Fruit fly (Drosophila melanogaster) whole organism, pupa: ENCODE results near the gene CG46313.

Experiments used
- CG10348 ChIP-seq: fragments of 200-800 bp; sonication (Bioruptor generic); IDR thresholded peaks from 2 replicates; pipeline ENCODE4 v1.3.6; 2022; ENCODE audit warnings: missing biosample characterization, missing genetic modification characterization
- CG12605 ChIP-seq: fragments of 200-800 bp; sonication (Bioruptor generic); IDR thresholded peaks from 2 replicates; pipeline ENCODE4 v1.3.6; 2022; ENCODE audit warnings: missing biosample characterization, missing genetic modification characterization
- CG13204 ChIP-seq: fragments of 200-800 bp; sonication (Bioruptor generic); optimal IDR thresholded peaks from 2 replicates; lab custom pipeline; 2018; ENCODE audit warnings: missing biosample characterization, mild to moderate bottlenecking, missing genetic modification characterization, moderate library complexity
- CG14655 ChIP-seq: fragments of 200-800 bp; sonication (Bioruptor generic); optimal IDR thresholded peaks from 3 replicates; lab custom pipeline; 2017; ENCODE audit warnings: mild to moderate bottlenecking, missing biosample characterization, missing genetic modification reagents, missing genetic modification characterization
- CG15710 ChIP-seq: fragments of 200-800 bp; sonication (Bioruptor generic); optimal IDR thresholded peaks from 2 replicates; lab custom pipeline; 2018; ENCODE audit warnings: missing biosample characterization, mild to moderate bottlenecking, missing genetic modification characterization, moderate library complexity
- CG17806 ChIP-seq: fragments of 200-800 bp; sonication (Bioruptor generic); optimal IDR thresholded peaks from 2 replicates; lab custom pipeline; 2018; ENCODE audit warnings: missing biosample characterization, mild to moderate bottlenecking, missing genetic modification characterization, moderate library complexity
- CG32121 ChIP-seq: fragments of 200-800 bp; sonication (Bioruptor generic); IDR thresholded peaks from 2 replicates; pipeline ENCODE4 v1.3.6; 2022; ENCODE audit warnings: missing biosample characterization, missing genetic modification characterization
- CG34367 ChIP-seq: fragments of 200-800 bp; sonication (Bioruptor generic); optimal IDR thresholded peaks from 2 replicates; lab custom pipeline; 2018; ENCODE audit warnings: missing biosample characterization, mild to moderate bottlenecking, missing genetic modification characterization
- CG4496 ChIP-seq: fragments of 200-800 bp; sonication (Bioruptor generic); IDR thresholded peaks from 3 replicates; pipeline ENCODE4 v1.3.6; 2022; ENCODE audit warnings: missing biosample characterization, missing genetic modification characterization
- CG8159 ChIP-seq: fragments of 200-800 bp; sonication (Bioruptor generic); optimal IDR thresholded peaks from 3 replicates; lab custom pipeline; 2018; ENCODE audit warnings: missing biosample characterization, mild to moderate bottlenecking, missing genetic modification characterization, moderate library complexity
- CG8301 ChIP-seq: fragments of 200-800 bp; sonication (Bioruptor generic); optimal IDR thresholded peaks from 2 replicates; lab custom pipeline; 2018; ENCODE audit warnings: missing biosample characterization, mild to moderate bottlenecking, missing genetic modification characterization
- CG9948 ChIP-seq: fragments of 200-800 bp; sonication (Bioruptor generic); optimal IDR thresholded peaks from 2 replicates; lab custom pipeline; 2018; ENCODE audit warnings: missing biosample characterization, mild to moderate bottlenecking, missing genetic modification characterization, moderate library complexity
- D1 ChIP-seq: fragments of 200-800 bp; sonication (Bioruptor generic); optimal IDR thresholded peaks from 2 replicates; lab custom pipeline; 2018; ENCODE audit warnings: missing biosample characterization, mild to moderate bottlenecking, missing genetic modification characterization, moderate library complexity
- EcR ChIP-seq: fragments of 200-800 bp; sonication (Bioruptor generic); optimal IDR thresholded peaks from 3 replicates; lab custom pipeline; 2019; ENCODE audit warnings: missing biosample characterization, missing genetic modification characterization, mild to moderate bottlenecking, moderate library complexity, missing genetic modification reagents
- Ets98B ChIP-seq: fragments of 200-800 bp; sonication (Bioruptor generic); IDR thresholded peaks from 2 replicates; pipeline ENCODE4 v1.3.6; 2022; ENCODE audit warnings: missing biosample characterization, missing genetic modification characterization
- Pif1A ChIP-seq: fragments of 200-800 bp; sonication (Bioruptor generic); optimal IDR thresholded peaks from 3 replicates; lab custom pipeline; 2016; ENCODE audit warnings: missing biosample characterization, missing genetic modification characterization
- Pif1B ChIP-seq: fragments of 200-800 bp; sonication (Bioruptor generic); optimal IDR thresholded peaks from 3 replicates; lab custom pipeline; 2016; ENCODE audit warnings: missing biosample characterization, missing genetic modification characterization
- Snoo ChIP-seq: fragments of 200-800 bp; sonication (Bioruptor generic); optimal IDR thresholded peaks from 3 replicates; lab custom pipeline; 2017; ENCODE audit warnings: missing biosample characterization, mild to moderate bottlenecking, missing genetic modification characterization, inconsistent platforms
- fd96Ca ChIP-seq: fragments of 200-800 bp; sonication (Bioruptor generic); IDR thresholded peaks from 3 replicates; pipeline ENCODE4 v1.3.6; 2022; ENCODE audit warnings: missing biosample characterization, missing genetic modification characterization
- gl ChIP-seq: fragments of 200-800 bp; sonication (Bioruptor generic); optimal IDR thresholded peaks from 2 replicates; lab custom pipeline; 2018; ENCODE audit warnings: missing biosample characterization, mild to moderate bottlenecking, missing genetic modification characterization
- rn ChIP-seq: fragments of 200-800 bp; sonication (Bioruptor generic); IDR thresholded peaks from 2 replicates; pipeline ENCODE4 v1.3.6; 2022; ENCODE audit warnings: missing biosample characterization, missing genetic modification characterization

Gene CG46313

dm6 chr3R:26988412-26988981 is 10.2 kb downstream of the CG46313 start, which contains the start of gene CG31075:
Gene CG31075, minus strand, starts transcription at chr3R:26988517.
- TF ChIP-seq Snoo, result peak; percentile 82
- peak; percentile 93 for TF ChIP-seq Ets98B (GFP tag; lab: Robert Waterston, UW)
- TF ChIP-seq CG14655 (GFP tag; lab: Kevin White, UChicago), result peak; percentile 86
- TF ChIP-seq CG15710 (tag; lab: Kevin White, UChicago), result peak; percentile 85
- TF ChIP-seq CG17806 (tag; lab: Kevin White, UChicago), result peak; percentile 95
- TF ChIP-seq rn, result peak; percentile 77
- peak; percentile 87 for TF ChIP-seq CG9948 (tag; lab: Kevin White, UChicago)
- peak; percentile 94 for TF ChIP-seq CG8159
- peak; percentile 73 for TF ChIP-seq CG10348 (GFP tag; lab: Robert Waterston, UW)
- TF ChIP-seq fd96Ca (GFP tag; lab: Robert Waterston, UW), result peak; percentile 88
- TF ChIP-seq CG4496 (GFP tag; lab: Robert Waterston, UW), result peak; percentile 98
- peak; percentile 84 for TF ChIP-seq D1 (tag; lab: Kevin White, UChicago)
- peak; percentile 68 for TF ChIP-seq CG34367 (tag; lab: Kevin White, UChicago)
- peak; percentile 91 for TF ChIP-seq CG32121
- peak; percentile 88 for TF ChIP-seq CG8301
- TF ChIP-seq gl (tag; lab: Kevin White, UChicago), result peak; percentile 73
- TF ChIP-seq Pif1B (GFP tag; lab: Kevin White, UChicago), result peak; percentile 90
- TF ChIP-seq EcR (GFP tag; lab: Kevin White, UChicago), result peak; percentile 60
- peak; percentile 98 for TF ChIP-seq CG12605 (GFP tag; lab: Robert Waterston, UW)
- peak; percentile 93 for TF ChIP-seq Pif1A (GFP tag; lab: Kevin White, UChicago)
- TF ChIP-seq CG13204 (GFP tag; lab: Kevin White, UChicago), result no peak
- TF ChIP-seq, all 21 proteins: peak for 20

DNA sequence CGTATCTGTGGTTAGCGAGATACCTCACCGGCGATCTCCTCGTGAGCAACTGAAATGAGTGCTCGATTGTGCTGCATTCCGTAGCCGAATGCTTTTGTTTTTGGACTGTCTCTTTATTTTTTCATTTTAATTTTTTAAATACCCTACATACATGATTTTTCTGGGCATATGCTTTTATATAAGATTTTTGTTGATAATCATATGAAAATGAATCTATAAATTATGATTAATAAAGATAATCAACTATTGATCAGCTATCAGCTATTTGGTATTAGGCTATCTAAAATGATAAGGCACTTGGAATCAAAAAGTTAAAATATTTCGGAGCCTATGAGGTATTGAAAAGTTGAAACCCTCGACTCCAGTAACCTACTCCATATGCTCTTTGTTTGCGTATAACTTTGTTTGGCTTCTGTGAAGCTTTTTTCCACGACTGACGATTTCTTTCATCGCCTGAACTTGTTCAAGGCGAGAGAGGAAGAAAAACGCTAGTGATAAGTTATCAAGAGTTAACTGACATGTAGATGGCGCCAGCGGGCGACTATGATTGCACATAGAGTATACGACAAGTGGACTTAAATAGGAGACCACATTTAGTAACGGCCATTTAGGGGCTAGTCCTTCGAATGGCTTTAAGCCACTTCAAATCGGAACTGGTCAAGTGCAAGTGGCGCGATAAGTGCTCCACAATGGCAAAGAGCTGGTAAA is 11.6 kb downstream of the CG46313 start, which contains the start of gene CG31076:
CG31076 (minus strand) TSS at position 51 of the 708 bp plus-strand sequence.
- TF ChIP-seq CG34367 (tag; lab: Kevin White, UChicago) (no peak), CG32121 (peak; percentile 61; the same call in 1 of the 2 replicates), CG4496 (GFP tag; lab: Robert Waterston, UW) (no peak), CG8159 (peak; percentile 67), Ets98B (GFP tag; lab: Robert Waterston, UW) (peak; percentile 46; the same call in 1 of the 2 replicates), EcR (GFP tag; lab: Kevin White, UChicago) (peak; percentile 85), CG15710 (tag; lab: Kevin White, UChicago) (peak; percentile 14), CG10348 (GFP tag; lab: Robert Waterston, UW) (no peak), gl (tag; lab: Kevin White, UChicago) (peak; percentile 35), fd96Ca (GFP tag; lab: Robert Waterston, UW) (no peak), CG12605 (GFP tag; lab: Robert Waterston, UW) (no peak), CG17806 (tag; lab: Kevin White, UChicago) (peak; percentile 52), CG13204 (GFP tag; lab: Kevin White, UChicago) (no peak), Pif1B (GFP tag; lab: Kevin White, UChicago) (peak; percentile 46), CG14655 (GFP tag; lab: Kevin White, UChicago) (peak; percentile 33), CG9948 (tag; lab: Kevin White, UChicago) (no peak), Pif1A (GFP tag; lab: Kevin White, UChicago) (peak; percentile 75), CG8301 (no peak), Snoo (peak; percentile 73), D1 (tag; lab: Kevin White, UChicago) (peak; percentile 23), rn (no peak)

- TF ChIP-seq Snoo, result no peak
- no peak for TF ChIP-seq Pif1A (GFP tag; lab: Kevin White, UChicago)
- no peak for TF ChIP-seq fd96Ca (GFP tag; lab: Robert Waterston, UW)
- no peak for TF ChIP-seq gl (tag; lab: Kevin White, UChicago)
- TF ChIP-seq rn, result no peak
Observed at dm6 chr3R:26994532-26994931, 16.2 kb downstream of the CG46313 start, which contains the start of gene TwdlC. Gene TwdlC, plus strand, starts transcription at chr3R:26994832.

DNA sequence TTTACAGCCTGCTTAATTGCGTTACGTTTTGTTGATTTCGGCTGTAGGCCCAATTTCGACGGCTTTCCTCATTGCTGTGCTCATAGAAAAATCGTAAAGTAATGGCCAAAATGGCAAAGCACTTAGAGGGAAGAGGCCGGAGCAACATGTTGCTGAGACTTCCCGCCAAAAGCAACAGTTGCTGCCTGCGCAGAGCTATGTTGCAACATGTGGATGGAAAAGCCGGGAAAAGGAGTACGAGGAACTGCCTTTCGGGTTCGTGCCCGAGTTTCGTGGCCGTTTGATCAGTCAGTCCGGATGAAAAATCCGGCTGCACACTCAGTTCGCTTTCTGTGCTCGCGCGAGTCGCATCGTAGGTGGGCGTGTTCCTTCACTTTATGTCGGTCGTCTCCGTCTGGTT is 18.3 kb downstream of the CG46313 start, which contains the start of gene RYa-R:
RYa-R (plus strand) TSS at position 339 of the 400 bp plus-strand sequence.
- TF ChIP-seq CG34367 (tag; lab: Kevin White, UChicago), result no peak
- TF ChIP-seq CG32121, result no peak
- TF ChIP-seq CG14655 (GFP tag; lab: Kevin White, UChicago), result no peak
- TF ChIP-seq gl (tag; lab: Kevin White, UChicago), result no peak
- no peak for TF ChIP-seq CG9948 (tag; lab: Kevin White, UChicago)
- no peak for TF ChIP-seq Ets98B (GFP tag; lab: Robert Waterston, UW)
- TF ChIP-seq CG13204 (GFP tag; lab: Kevin White, UChicago), result no peak
- no peak for TF ChIP-seq Snoo
- TF ChIP-seq fd96Ca (GFP tag; lab: Robert Waterston, UW), result no peak
- no peak for TF ChIP-seq CG12605 (GFP tag; lab: Robert Waterston, UW)
- no peak for TF ChIP-seq Pif1A (GFP tag; lab: Kevin White, UChicago)
- TF ChIP-seq CG8301, result no peak
- TF ChIP-seq CG8159, result no peak
- TF ChIP-seq CG4496 (GFP tag; lab: Robert Waterston, UW), result no peak
- no peak for TF ChIP-seq CG17806 (tag; lab: Kevin White, UChicago)
- no peak for TF ChIP-seq rn
- TF ChIP-seq Pif1B (GFP tag; lab: Kevin White, UChicago), result no peak

DNA sequence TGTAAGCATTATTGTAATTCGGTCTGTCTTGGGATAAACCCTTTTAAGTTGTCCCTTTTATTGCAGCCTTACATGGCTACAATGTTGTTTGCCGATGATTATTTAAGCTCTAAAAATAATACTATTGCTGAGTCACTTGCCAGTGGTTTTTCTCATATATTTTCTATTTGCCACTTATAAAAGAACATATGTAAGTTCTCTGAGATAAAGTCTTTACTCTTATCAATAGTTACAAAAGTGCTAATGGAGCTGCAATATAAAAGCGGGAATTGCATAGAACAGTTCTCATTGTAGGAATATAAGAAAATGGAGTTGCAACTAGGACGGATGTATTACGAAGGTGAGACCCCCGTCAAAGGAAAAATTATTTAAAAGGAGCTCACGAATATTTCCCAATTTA is 21.1 kb downstream of the CG46313 start, which contains the start of gene CG31077:
CG31077 (plus strand) TSS at position 301 of the 400 bp plus-strand sequence.
- no peak for TF ChIP-seq CG4496 (GFP tag; lab: Robert Waterston, UW)
- TF ChIP-seq Ets98B (GFP tag; lab: Robert Waterston, UW), result no peak
- no peak for TF ChIP-seq D1 (tag; lab: Kevin White, UChicago)
- no peak for TF ChIP-seq CG34367 (tag; lab: Kevin White, UChicago)
- TF ChIP-seq gl (tag; lab: Kevin White, UChicago), result no peak
- no peak for TF ChIP-seq CG8301
- TF ChIP-seq CG14655 (GFP tag; lab: Kevin White, UChicago), result no peak
- no peak for TF ChIP-seq Pif1A (GFP tag; lab: Kevin White, UChicago)
- no peak for TF ChIP-seq CG13204 (GFP tag; lab: Kevin White, UChicago)
- no peak for TF ChIP-seq Pif1B (GFP tag; lab: Kevin White, UChicago)
- no peak for TF ChIP-seq rn
